Worm (Caenorhabditis elegans) whole organism, late embryonic: ENCODE results near the gene hpo-10.

Experiments used
- ceh-45 ChIP-seq: fragments of 200-800 bp; sonication (Bioruptor generic); IDR thresholded peaks from 2 replicates; pipeline ENCODE4 v1.3.6; 2022; ENCODE audit warnings: missing genetic modification reagents, missing genetic modification characterization, missing compliant biosample characterization
- ceh-48 ChIP-seq: sonication (generic microtip); optimal IDR thresholded peaks from 2 replicates; lab custom pipeline; 2016; ENCODE audit warnings: missing genetic modification characterization, inconsistent platforms, missing compliant biosample characterization
- dmd-4 ChIP-seq: sonication (generic microtip); optimal IDR thresholded peaks from 2 replicates; lab custom pipeline; 2016; ENCODE audit warnings: borderline replicate concordance, missing genetic modification characterization, missing compliant biosample characterization
- hlh-8 ChIP-seq: sonication (generic microtip); optimal IDR thresholded peaks from 2 replicates; lab custom pipeline; 2016; ENCODE audit warnings: missing genotype, missing genetic modification characterization, missing compliant biosample characterization
- nhr-11 ChIP-seq: fragments of 150-350 bp; optimal IDR thresholded peaks from 2 replicates; lab custom pipeline; 2014; ENCODE audit warnings: missing biosample characterization, missing genetic modification characterization
- pag-3 ChIP-seq: sonication (generic microtip); optimal IDR thresholded peaks from 2 replicates; lab custom pipeline; 2016; ENCODE audit warnings: missing compliant biosample characterization, missing genetic modification characterization, borderline replicate concordance
- pqm-1 ChIP-seq: sonication (generic microtip); optimal IDR thresholded peaks from 2 replicates; lab custom pipeline; 2016; ENCODE audit warnings: missing genetic modification characterization, missing compliant biosample characterization

- TF ChIP-seq dmd-4: no peak
- no peak for TF ChIP-seq pqm-1 (tag; lab: Kevin White, UChicago)
- no peak for TF ChIP-seq pag-3 (tag; lab: Kevin White, UChicago)
- TF ChIP-seq ceh-48 (tag; lab: Kevin White, UChicago): no peak
- no peak for TF ChIP-seq hlh-8 (tag; lab: Kevin White, UChicago)
- no peak for TF ChIP-seq ceh-45 (GFP tag; lab: Robert Waterston, UW)
- TF ChIP-seq nhr-11 (tag; lab: Kevin White, UChicago): no peak
Measured at ce11 chrIII:5835163-5835871, 44.0 kb upstream of the hpo-10 start.
